Fruit fly (Drosophila melanogaster): ENCODE data around the gene CG11076.

DNA sequence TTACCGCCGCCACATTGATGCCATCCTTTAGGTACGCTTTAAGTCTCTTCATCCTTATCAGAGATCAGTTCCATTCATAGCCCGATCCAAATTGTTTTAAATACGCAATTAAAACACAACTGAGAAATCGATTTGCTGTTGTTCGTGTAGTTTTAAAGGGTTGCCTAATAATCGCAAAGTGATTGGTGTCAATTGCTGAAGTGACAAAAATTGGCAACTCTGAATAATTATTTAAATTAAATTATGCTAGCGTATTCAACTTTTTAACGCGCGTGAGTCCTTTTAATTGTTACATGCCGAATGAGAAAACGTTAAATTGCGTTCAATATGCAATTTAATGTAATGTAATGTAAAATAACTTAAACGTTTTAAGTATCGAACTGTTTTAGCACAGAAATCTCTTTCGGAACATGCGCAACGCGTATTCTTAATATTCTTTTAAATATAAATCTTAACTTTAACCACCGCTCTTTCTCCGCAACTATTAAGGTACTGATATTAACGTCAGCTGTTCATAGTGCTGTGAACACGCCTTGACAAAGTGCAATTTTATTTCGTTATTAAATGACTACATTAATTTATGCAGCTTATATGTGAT is 2.3 kb downstream of the CG11076 start, which contains the start of gene Mpv17:
- TF ChIP-seq dsx (GFP tag; optimal IDR thresholded peaks at IDR 0.05; ENCODE audit: poor library complexity, severe bottlenecking) = no peak
- TF ChIP-seq acj6 (GFP tag; optimal IDR thresholded peaks at IDR 0.05) = no peak
- peak; percentile 20 for TF ChIP-seq pdm3 (GFP tag; optimal IDR thresholded peaks at IDR 0.05)
- TF ChIP-seq Hr39 (GFP tag; optimal IDR thresholded peaks at IDR 0.05) = peak; percentile 14
- TF ChIP-seq Sox102F (GFP tag; optimal IDR thresholded peaks at IDR 0.05) = no peak

Measured in whole organism, prepupa.